Worm (Caenorhabditis elegans): ENCODE data around the gene F11D11.22.

- TF ChIP-seq fkh-6 (tag; optimal IDR thresholded peaks at IDR 0.05) = no peak
- TF ChIP-seq ama-1 (optimal IDR thresholded peaks at IDR 0.05) = no peak
- no peak for TF ChIP-seq sdc-2 (tag; optimal IDR thresholded peaks at IDR 0.05)
- TF ChIP-seq gmeb-2 (tag; optimal IDR thresholded peaks at IDR 0.05) = no peak
- TF ChIP-seq zip-5 (tag; optimal IDR thresholded peaks at IDR 0.05) = no peak
- no peak for TF ChIP-seq nhr-11 (tag; optimal IDR thresholded peaks at IDR 0.05)
- no peak for TF ChIP-seq pat-9 (tag; optimal IDR thresholded peaks at IDR 0.05)
- no peak for TF ChIP-seq syd-9 (tag; optimal IDR thresholded peaks at IDR 0.05)
- TF ChIP-seq pha-4 (tag; optimal IDR thresholded peaks at IDR 0.05) = no peak
Measured at ce11 chrV:18782747-18783146, 20.6 kb downstream of the F11D11.22 start.

Data from whole organism, late embryonic.